Worm (Caenorhabditis elegans) whole organism, early embryonic: ENCODE data around the gene C05C12.1.

Experiments
- F13C5.2 ChIP-seq: sonication (generic microtip); optimal IDR thresholded peaks from 2 replicates; lab custom pipeline; 2017; ENCODE audit warnings: mild to moderate bottlenecking, missing genetic modification characterization, inconsistent platforms, missing compliant biosample characterization
- ama-1 ChIP-seq: fragments of 150-350 bp; optimal IDR thresholded peaks from 2 replicates; lab custom pipeline; 2014
- ceh-36 ChIP-seq: sonication (generic microtip); optimal IDR thresholded peaks from 2 replicates; lab custom pipeline; 2016; ENCODE audit warnings: missing genetic modification characterization, inconsistent platforms, missing compliant biosample characterization
- ets-7 ChIP-seq: sonication (generic microtip); optimal IDR thresholded peaks from 2 replicates; lab custom pipeline; 2016; ENCODE audit warnings: missing genotype, missing genetic modification characterization, missing compliant biosample characterization
- flt-1 ChIP-seq: fragments of 200-800 bp; sonication (Bioruptor generic); IDR thresholded peaks from 2 replicates; pipeline ENCODE4 v1.3.6; 2022; ENCODE audit warnings: missing genetic modification characterization, missing compliant biosample characterization
- hmbx-1 ChIP-seq: sonication (generic microtip); optimal IDR thresholded peaks from 2 replicates; lab custom pipeline; 2016; ENCODE audit warnings: mild to moderate bottlenecking, missing genetic modification characterization, missing compliant biosample characterization
- hmg-4 ChIP-seq: fragments of 200-800 bp; sonication (Bioruptor generic); optimal IDR thresholded peaks from 2 replicates; lab custom pipeline; 2018; ENCODE audit warnings: mild to moderate bottlenecking, missing genetic modification characterization, missing compliant biosample characterization
- scrt-1 ChIP-seq: fragments of 200-800 bp; sonication (Bioruptor generic); IDR thresholded peaks from 2 replicates; pipeline ENCODE4 v1.3.6; 2022; ENCODE audit warnings: missing genetic modification characterization, missing compliant biosample characterization
- tbx-11 ChIP-seq: fragments of 200-800 bp; sonication (Bioruptor generic); IDR thresholded peaks from 2 replicates; pipeline ENCODE4 v1.3.6; 2022; ENCODE audit warnings: missing genetic modification characterization, missing compliant biosample characterization
- tra-4 ChIP-seq: sonication (generic microtip); optimal IDR thresholded peaks from 2 replicates; lab custom pipeline; 2017; ENCODE audit warnings: missing genetic modification characterization, missing compliant biosample characterization

DNA sequence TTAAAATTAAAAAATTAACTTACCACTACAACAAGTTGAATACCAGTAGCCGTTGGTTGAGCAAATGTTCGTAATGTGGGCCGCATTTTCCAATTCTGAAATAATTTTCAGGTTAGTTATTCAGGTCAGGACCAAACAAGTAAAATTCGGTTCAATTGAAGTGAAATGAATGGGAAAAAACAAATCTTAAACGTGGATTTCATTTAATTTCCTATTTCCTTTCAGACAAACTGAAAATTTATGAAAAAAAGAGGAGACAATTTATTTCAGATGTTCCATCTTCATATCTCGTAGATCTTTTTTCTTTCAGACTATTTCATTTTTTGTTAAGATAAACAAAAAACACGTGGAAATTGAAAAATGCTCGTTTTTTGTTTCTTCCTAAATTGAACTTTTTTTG lies 12.4 kb upstream of the C05C12.1 start, which contains the start of gene C05C12.6:
- no peak for TF ChIP-seq ama-1 (lab: Kevin White, UChicago)
- TF ChIP-seq hmg-4 (GFP tag; lab: Kevin White, UChicago), result no peak
- TF ChIP-seq tra-4 (tag; lab: Kevin White, UChicago), result no peak
- no peak for TF ChIP-seq ceh-36 (tag; lab: Kevin White, UChicago)
- no peak for TF ChIP-seq hmbx-1 (tag; lab: Kevin White, UChicago)
- no peak for TF ChIP-seq scrt-1
- TF ChIP-seq flt-1 (GFP tag; lab: Robert Waterston, UW), result no peak
- TF ChIP-seq ets-7 (tag; lab: Kevin White, UChicago), result no peak
- no peak for TF ChIP-seq F13C5.2 (tag; lab: Kevin White, UChicago)
- TF ChIP-seq tbx-11 (GFP tag; lab: Robert Waterston, UW), result no peak
